Worm (Caenorhabditis elegans) whole organism, early embryonic: ENCODE results near the gene msp-45.

ENCODE experiments used
- B0310.2 ChIP-seq: sonication (generic microtip); optimal IDR thresholded peaks from 2 replicates; lab custom pipeline; 2016; ENCODE audit warnings: mild to moderate bottlenecking, missing genetic modification characterization, missing compliant biosample characterization
- F13C5.2 ChIP-seq: sonication (generic microtip); optimal IDR thresholded peaks from 2 replicates; lab custom pipeline; 2017; ENCODE audit warnings: mild to moderate bottlenecking, missing genetic modification characterization, inconsistent platforms, missing compliant biosample characterization
- aly-1 ChIP-seq: sonication (generic microtip); optimal IDR thresholded peaks from 2 replicates; lab custom pipeline; 2016; ENCODE audit warnings: missing genetic modification characterization, missing compliant biosample characterization
- ama-1 ChIP-seq: fragments of 150-350 bp; optimal IDR thresholded peaks from 2 replicates; lab custom pipeline; 2014
- ceh-13 ChIP-seq: fragments of 200-800 bp; sonication (Bioruptor generic); optimal IDR thresholded peaks from 2 replicates; lab custom pipeline; 2018; ENCODE audit warnings: mild to moderate bottlenecking, missing genetic modification characterization, missing compliant biosample characterization
- ceh-36 ChIP-seq: sonication (generic microtip); optimal IDR thresholded peaks from 2 replicates; lab custom pipeline; 2016; ENCODE audit warnings: missing genetic modification characterization, inconsistent platforms, missing compliant biosample characterization
- ets-7 ChIP-seq: sonication (generic microtip); optimal IDR thresholded peaks from 2 replicates; lab custom pipeline; 2016; ENCODE audit warnings: missing genotype, missing genetic modification characterization, missing compliant biosample characterization
- flt-1 ChIP-seq: fragments of 200-800 bp; sonication (Bioruptor generic); IDR thresholded peaks from 2 replicates; pipeline ENCODE4 v1.3.6; 2022; ENCODE audit warnings: missing genetic modification characterization, missing compliant biosample characterization
- hmbx-1 ChIP-seq: sonication (generic microtip); optimal IDR thresholded peaks from 2 replicates; lab custom pipeline; 2016; ENCODE audit warnings: mild to moderate bottlenecking, missing genetic modification characterization, missing compliant biosample characterization
- hmg-4 ChIP-seq: fragments of 200-800 bp; sonication (Bioruptor generic); optimal IDR thresholded peaks from 2 replicates; lab custom pipeline; 2018; ENCODE audit warnings: mild to moderate bottlenecking, missing genetic modification characterization, missing compliant biosample characterization
- hnd-1 ChIP-seq: sonication (generic microtip); optimal IDR thresholded peaks from 2 replicates; lab custom pipeline; 2016; ENCODE audit warnings: missing genetic modification characterization, missing compliant biosample characterization
- pes-1 ChIP-seq: fragments of 200-800 bp; sonication (Bioruptor generic); IDR thresholded peaks from 2 replicates; pipeline ENCODE4 v1.3.6; 2022; ENCODE audit warnings: missing genetic modification reagents, missing genetic modification characterization, missing compliant biosample characterization
- scrt-1 ChIP-seq: fragments of 200-800 bp; sonication (Bioruptor generic); IDR thresholded peaks from 2 replicates; pipeline ENCODE4 v1.3.6; 2022; ENCODE audit warnings: missing genetic modification characterization, missing compliant biosample characterization
- sea-1 ChIP-seq: fragments of 200-800 bp; sonication (Bioruptor generic); conservative IDR thresholded peaks from 2 replicates; pipeline ENCODE4 v1.3.6; 2022; ENCODE audit warnings: missing genetic modification characterization, missing compliant biosample characterization
- tbx-11 ChIP-seq: fragments of 200-800 bp; sonication (Bioruptor generic); IDR thresholded peaks from 2 replicates; pipeline ENCODE4 v1.3.6; 2022; ENCODE audit warnings: missing genetic modification characterization, missing compliant biosample characterization
- tbx-37 ChIP-seq: fragments of 200-800 bp; sonication (Bioruptor generic); conservative IDR thresholded peaks from 2 replicates; pipeline ENCODE4 v1.3.6; 2022; ENCODE audit warnings: missing genetic modification reagents, missing genetic modification characterization, missing compliant biosample characterization
- tra-4 ChIP-seq: sonication (generic microtip); optimal IDR thresholded peaks from 2 replicates; lab custom pipeline; 2017; ENCODE audit warnings: missing genetic modification characterization, missing compliant biosample characterization

The msp-45 gene

DNA sequence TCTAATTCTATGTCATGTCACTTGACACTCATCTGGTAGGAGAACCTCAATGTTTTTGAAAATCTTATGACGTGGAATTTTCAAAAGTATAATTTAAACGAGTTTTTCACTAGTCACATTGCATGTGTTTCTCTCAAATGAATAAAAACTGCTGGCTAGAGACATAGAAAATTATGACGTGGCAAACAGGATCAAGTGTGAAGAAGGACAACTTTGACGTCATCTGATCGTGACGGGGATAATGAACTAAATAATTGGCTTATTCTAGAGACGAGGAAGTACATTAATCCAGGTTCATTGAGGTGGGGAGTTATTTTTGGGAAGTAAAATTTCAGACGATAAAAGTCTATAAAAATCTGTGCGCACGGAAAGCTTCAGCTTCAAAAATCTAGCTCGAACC, 26.3 kb upstream of the msp-45 start:
- TF ChIP-seq hmbx-1 (tag; lab: Kevin White, UChicago): no peak
- TF ChIP-seq scrt-1 (GFP tag; lab: Robert Waterston, UW): no peak
- TF ChIP-seq ceh-36 (tag; lab: Kevin White, UChicago): no peak
- TF ChIP-seq tbx-11 (GFP tag; lab: Robert Waterston, UW): no peak
- TF ChIP-seq tra-4: no peak
- TF ChIP-seq B0310.2 (tag; lab: Kevin White, UChicago): no peak
- TF ChIP-seq tbx-37 (GFP tag; lab: Robert Waterston, UW): no peak
- TF ChIP-seq ceh-13: no peak
- no peak for TF ChIP-seq pes-1
- no peak for TF ChIP-seq ets-7 (tag; lab: Kevin White, UChicago)
- no peak for TF ChIP-seq ama-1 (lab: Kevin White, UChicago)
- TF ChIP-seq F13C5.2 (tag; lab: Kevin White, UChicago): no peak
- no peak for TF ChIP-seq sea-1
- no peak for TF ChIP-seq hnd-1
- no peak for TF ChIP-seq aly-1
- no peak for TF ChIP-seq hmg-4 (GFP tag; lab: Kevin White, UChicago)
- no peak for TF ChIP-seq flt-1 (GFP tag; lab: Robert Waterston, UW)

DNA sequence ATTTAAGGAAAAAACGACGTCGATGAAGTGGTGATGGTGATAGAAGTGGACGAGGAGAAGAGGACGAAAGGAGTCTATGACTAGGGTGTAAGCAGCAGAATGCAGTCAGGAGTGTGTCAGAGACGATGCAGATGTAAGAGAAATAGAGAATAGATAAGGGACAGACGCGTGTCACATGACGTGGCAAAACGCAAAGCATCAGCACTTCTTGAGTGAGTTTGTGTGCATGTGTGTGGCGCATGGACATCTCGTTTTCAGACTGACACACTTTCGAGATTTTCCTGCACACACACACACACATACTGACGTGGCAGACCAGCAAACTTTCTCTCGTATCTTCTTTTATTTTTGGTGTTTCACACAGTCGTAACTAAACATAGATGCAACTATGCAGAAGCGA, 25.6 kb upstream of the msp-45 start:
- no peak for TF ChIP-seq B0310.2 (tag; lab: Kevin White, UChicago)
- no peak for TF ChIP-seq ama-1 (lab: Kevin White, UChicago)
- TF ChIP-seq hnd-1: no peak
- TF ChIP-seq tra-4: no peak
- TF ChIP-seq flt-1 (GFP tag; lab: Robert Waterston, UW): no peak
- no peak for TF ChIP-seq hmg-4 (GFP tag; lab: Kevin White, UChicago)
- TF ChIP-seq pes-1: no peak
- TF ChIP-seq ceh-36 (tag; lab: Kevin White, UChicago): no peak
- no peak for TF ChIP-seq F13C5.2 (tag; lab: Kevin White, UChicago)
- no peak for TF ChIP-seq hmbx-1 (tag; lab: Kevin White, UChicago)
- no peak for TF ChIP-seq ets-7 (tag; lab: Kevin White, UChicago)
- no peak for TF ChIP-seq sea-1

DNA sequence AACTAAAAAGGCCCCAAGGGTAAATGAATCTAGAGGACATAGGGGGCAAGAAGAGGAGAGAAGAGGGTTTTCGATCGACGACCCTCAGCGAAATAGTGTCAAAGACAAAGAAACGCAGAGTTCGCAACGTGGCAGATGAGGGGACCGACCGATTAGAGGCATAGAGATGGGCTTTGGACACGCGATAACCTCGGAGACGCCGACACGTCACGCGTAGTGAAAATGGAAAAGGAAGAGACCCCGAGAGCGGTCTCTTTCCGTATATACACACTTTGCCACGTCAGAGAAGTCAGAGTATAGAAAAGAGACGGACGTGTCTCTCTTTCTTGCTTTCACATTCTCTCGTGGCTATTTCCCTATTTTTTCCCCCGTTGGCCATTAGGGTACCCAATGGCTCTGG, 24.6 kb upstream of the msp-45 start:
- TF ChIP-seq flt-1 (GFP tag; lab: Robert Waterston, UW) (no peak), F13C5.2 (tag; lab: Kevin White, UChicago) (peak; percentile 5), B0310.2 (tag; lab: Kevin White, UChicago) (no peak), aly-1 (peak; percentile 59), pes-1 (0 out of 2 replicates have a peak, but pooled peaks have one; percentile 10), hmg-4 (GFP tag; lab: Kevin White, UChicago) (peak; percentile 53), ceh-13 (no peak), tbx-11 (GFP tag; lab: Robert Waterston, UW) (peak; percentile 54; the same call in 1 of the 2 replicates), ceh-36 (tag; lab: Kevin White, UChicago) (no peak)

DNA sequence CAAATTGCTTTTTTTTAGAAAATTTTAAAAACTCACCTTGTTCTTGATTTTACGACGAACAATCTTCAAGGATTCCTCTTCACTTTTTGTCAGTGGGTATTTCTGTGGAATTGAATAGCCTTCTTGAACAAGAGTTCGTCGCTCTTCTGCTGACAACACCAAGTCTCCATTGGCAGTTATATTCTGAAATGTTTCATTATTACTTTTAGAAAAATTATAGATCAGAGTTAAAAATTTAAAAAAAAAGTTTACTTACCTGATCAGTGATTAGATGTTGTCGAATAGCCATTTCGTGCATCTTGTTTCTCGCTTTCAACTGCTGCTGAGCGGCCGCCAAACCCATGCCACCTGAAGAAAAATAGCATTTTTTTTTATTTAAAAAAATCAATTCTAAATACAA, 23.4 kb upstream of the msp-45 start:
- no peak for TF ChIP-seq ceh-36 (tag; lab: Kevin White, UChicago)

DNA sequence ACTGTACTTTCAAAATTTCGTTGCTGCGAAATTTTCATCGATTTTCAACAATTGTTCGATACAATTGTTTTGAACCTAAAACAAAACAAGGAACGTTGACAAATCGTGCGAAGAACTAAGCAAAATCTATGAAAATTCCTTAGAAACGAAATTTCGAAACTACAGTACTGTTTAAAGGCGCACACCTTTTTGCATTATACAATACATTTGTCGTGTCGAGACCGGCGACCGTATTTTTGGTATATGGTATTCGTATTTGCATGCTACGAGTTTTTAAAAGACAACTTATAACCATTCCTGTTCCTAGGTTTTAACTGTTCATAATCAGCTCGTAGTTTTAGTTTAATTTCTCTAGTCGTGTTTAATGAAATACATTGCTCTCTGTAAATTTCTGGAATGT, 21.7 kb upstream of the msp-45 start:
- TF ChIP-seq aly-1: no peak
- TF ChIP-seq sea-1: no peak
- no peak for TF ChIP-seq tbx-11 (GFP tag; lab: Robert Waterston, UW)
- TF ChIP-seq tbx-37 (GFP tag; lab: Robert Waterston, UW): no peak
- no peak for TF ChIP-seq hmg-4 (GFP tag; lab: Kevin White, UChicago)

DNA sequence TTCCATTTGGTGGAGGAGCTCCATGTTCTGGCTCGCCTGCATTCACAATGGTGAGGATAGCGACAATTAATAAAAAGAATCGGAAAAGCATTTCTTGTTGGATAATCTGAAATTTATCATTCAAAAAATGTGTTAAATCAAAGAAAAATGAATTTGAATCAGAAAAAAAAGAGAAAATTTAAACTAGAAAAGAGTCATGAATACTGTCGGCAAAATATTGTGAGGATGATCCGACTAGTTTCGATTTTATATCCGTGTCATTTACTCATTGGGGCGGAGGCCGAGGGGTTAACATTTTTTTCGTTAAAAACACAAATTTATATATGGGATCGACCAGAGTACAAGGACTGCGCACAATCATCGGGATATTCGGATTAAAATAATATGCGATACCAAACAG, 21.0 kb upstream of the msp-45 start, which contains the start of gene C27D6.12:
Gene C27D6.12, minus strand, starts transcription at position 101 of the 400 bp plus-strand sequence.
- TF ChIP-seq hmbx-1 (tag; lab: Kevin White, UChicago) (no peak), tra-4 (no peak), B0310.2 (tag; lab: Kevin White, UChicago) (no peak), scrt-1 (GFP tag; lab: Robert Waterston, UW) (no peak)

DNA sequence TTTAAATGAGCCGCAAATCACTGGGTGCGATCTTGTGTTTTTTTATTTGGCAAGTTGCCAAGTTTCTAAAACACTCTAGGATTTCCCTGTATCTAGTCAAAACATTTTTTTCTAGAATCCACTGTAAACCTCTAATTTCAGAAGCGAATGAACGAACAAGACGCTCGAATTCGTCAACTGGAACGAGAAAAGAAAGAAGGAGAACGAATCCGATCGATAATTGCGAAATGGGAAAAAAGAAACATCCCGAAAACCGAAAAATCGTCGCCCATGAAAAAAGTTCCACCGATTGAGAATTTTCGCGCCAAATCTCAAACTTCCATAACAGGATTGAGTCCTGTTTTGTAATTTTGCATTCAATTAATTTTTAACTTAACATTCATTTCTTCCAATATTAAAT, 20.1 kb upstream of the msp-45 start:
- TF ChIP-seq aly-1: no peak
- TF ChIP-seq flt-1 (GFP tag; lab: Robert Waterston, UW): no peak
- TF ChIP-seq hnd-1: no peak

DNA sequence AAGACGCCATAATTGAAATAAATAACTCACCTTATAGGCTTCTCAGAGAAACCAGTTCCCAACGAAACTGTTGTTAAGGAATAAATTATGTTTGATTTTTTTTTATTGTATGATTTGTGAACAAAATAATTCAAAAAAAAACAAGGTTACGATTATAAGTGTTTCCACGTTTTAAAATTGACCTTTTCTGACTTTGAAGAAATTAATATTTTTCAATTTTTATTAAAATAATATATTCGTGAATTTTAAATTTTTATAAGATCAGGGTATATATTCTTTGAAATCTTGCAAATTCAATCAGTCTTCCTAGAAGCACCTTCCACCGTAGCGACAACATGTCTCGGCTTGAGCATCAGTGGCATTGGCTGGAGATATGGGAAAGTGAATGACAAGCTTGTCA, 17.5 kb upstream of the msp-45 start, which contains the start of gene C27D6.3:
Gene C27D6.3, minus strand, starts transcription at position 101 of the 400 bp plus-strand sequence.
- no peak for TF ChIP-seq tbx-37 (GFP tag; lab: Robert Waterston, UW)
- TF ChIP-seq scrt-1 (GFP tag; lab: Robert Waterston, UW): no peak
- no peak for TF ChIP-seq ama-1 (lab: Kevin White, UChicago)
- TF ChIP-seq aly-1: no peak

DNA sequence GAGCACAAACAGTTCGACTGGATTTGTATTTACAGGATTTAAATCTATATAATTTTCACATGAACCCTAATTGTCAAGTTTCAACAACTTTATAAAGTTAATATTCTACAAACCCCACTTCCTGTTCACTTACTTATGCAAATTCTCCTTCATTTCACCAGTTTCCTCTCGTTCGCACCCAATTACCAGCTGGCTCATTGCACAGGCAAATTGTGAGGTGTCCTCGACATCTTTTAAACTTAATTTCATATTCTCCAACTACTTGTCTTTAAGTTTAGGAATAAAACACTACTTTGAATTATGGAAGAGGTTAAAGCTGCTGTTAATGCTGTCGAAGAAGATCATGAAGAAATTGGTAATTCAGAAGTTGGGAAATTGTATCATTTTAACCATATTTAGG, 15.6 kb upstream of the msp-45 start, which contains the start of gene C27D6.1:
Gene C27D6.1, plus strand, starts transcription at position 301 of the 400 bp plus-strand sequence.
- TF ChIP-seq hmbx-1 (tag; lab: Kevin White, UChicago) (no peak), tra-4 (no peak), aly-1 (no peak)

DNA sequence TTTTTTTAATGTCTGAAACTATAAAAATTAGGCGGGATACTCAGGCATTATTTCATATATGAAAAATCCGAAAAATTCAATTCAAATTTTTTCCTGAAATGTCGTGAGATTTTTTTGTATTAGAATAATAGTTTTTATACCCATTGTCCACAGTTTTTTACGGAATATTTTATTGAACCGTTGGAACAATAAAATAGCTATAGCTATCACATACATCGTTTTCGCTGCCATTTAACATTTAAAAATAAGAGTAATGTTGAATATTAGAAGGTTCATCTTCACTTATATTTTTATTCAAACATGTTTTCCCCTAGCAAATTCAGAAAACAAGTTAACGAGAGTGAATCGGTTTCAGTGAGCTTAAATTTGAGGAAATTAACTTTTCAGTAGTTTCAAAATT, 14.7 kb upstream of the msp-45 start, which contains the start of gene C27D6.15:
Gene C27D6.15, plus strand, starts transcription at position 301 of the 400 bp plus-strand sequence.
- TF ChIP-seq hnd-1 (no peak), tbx-11 (GFP tag; lab: Robert Waterston, UW) (no peak), pes-1 (no peak), aly-1 (no peak)
